Fruit fly (Drosophila melanogaster): ENCODE measurements around the gene Tk.
A peak's percentile ranks its signal among the peaks of the same experiment; 100 is the strongest.

The Tk gene

dm6 chr3R:11967262-11968029 lies 37.8 kb downstream of the Tk start, which contains the start of the genes CG12213 and GC1 (continued):
- TF ChIP-seq CG7963 (GFP tag; IDR thresholded peaks at IDR 0.05; ENCODE audit: partially characterized antibody) (peak; percentile 91), CG16815 (GFP tag; optimal IDR thresholded peaks at IDR 0.05) (no peak), CG11696 (GFP tag; IDR thresholded peaks at IDR 0.05) (no peak), Elba2 (GFP tag; optimal IDR thresholded peaks at IDR 0.05) (peak; percentile 6), CG13123 (GFP tag; optimal IDR thresholded peaks at IDR 0.05) (no peak)

- TF ChIP-seq sisA (GFP tag; IDR thresholded peaks at IDR 0.05), result no peak
- TF ChIP-seq CG2202 (tag; optimal IDR thresholded peaks at IDR 0.05), result no peak
- no peak for TF ChIP-seq H2.0 (GFP tag; IDR thresholded peaks at IDR 0.05)
- no peak for TF ChIP-seq CG4820 (GFP tag; optimal IDR thresholded peaks at IDR 0.05)
- TF ChIP-seq Dbx (GFP tag; IDR thresholded peaks at IDR 0.05), result no peak
- TF ChIP-seq vfl (GFP tag; optimal IDR thresholded peaks at IDR 0.05), result no peak
- no peak for TF ChIP-seq amos (GFP tag; IDR thresholded peaks at IDR 0.05; ENCODE audit: partially characterized antibody)
- TF ChIP-seq Lhr (GFP tag; optimal IDR thresholded peaks at IDR 0.05), result no peak
- TF ChIP-seq CG8478 (optimal IDR thresholded peaks at IDR 0.05), result peak; percentile 59
- 0 out of 3 replicates have a peak, but pooled peaks have one; percentile 22 for TF ChIP-seq CG11456 (GFP tag; IDR thresholded peaks at IDR 0.05)
- no peak for TF ChIP-seq CG12071 (GFP tag; optimal IDR thresholded peaks at IDR 0.05)
- no peak for TF ChIP-seq CG17328 (GFP tag; IDR thresholded peaks at IDR 0.05)
- TF ChIP-seq CG3838 (GFP tag; optimal IDR thresholded peaks at IDR 0.05), result no peak
- no peak for TF ChIP-seq grau (tag; optimal IDR thresholded peaks at IDR 0.05)
- 0 out of 3 replicates have a peak, but pooled peaks have one; percentile 18 for TF ChIP-seq vnd (GFP tag; IDR thresholded peaks at IDR 0.05; ENCODE audit: partially characterized antibody)
- TF ChIP-seq B-H1 (GFP tag; IDR thresholded peaks at IDR 0.05), result no peak
- TF ChIP-seq CG17361 (GFP tag; IDR thresholded peaks at IDR 0.05), result no peak
- peak; percentile 51 for TF ChIP-seq Med (GFP tag)
- TF ChIP-seq toy (GFP tag; IDR thresholded peaks at IDR 0.05), result no peak
- no peak for TF ChIP-seq abd-A (tag; optimal IDR thresholded peaks at IDR 0.05)
- no peak for TF ChIP-seq CG11247 (GFP tag; IDR thresholded peaks at IDR 0.05)
- TF ChIP-seq Nf-YC (tag; optimal IDR thresholded peaks at IDR 0.05), result no peak
- TF ChIP-seq gfzf (GFP tag; optimal IDR thresholded peaks at IDR 0.05), result no peak
- no peak for TF ChIP-seq CG17385 (GFP tag; optimal IDR thresholded peaks at IDR 0.05)
- no peak for TF ChIP-seq Dll (GFP tag; IDR thresholded peaks at IDR 0.05; ENCODE audit: partially characterized antibody)
- peak; percentile 88 for TF ChIP-seq Ets65A (GFP tag)
- TF ChIP-seq MESR4 (GFP tag; optimal IDR thresholded peaks at IDR 0.05), result no peak
- TF ChIP-seq CG34422 (GFP tag; IDR thresholded peaks at IDR 0.05), result no peak
- TF ChIP-seq zfh2 (GFP tag; optimal IDR thresholded peaks at IDR 0.05), result no peak
- no peak for TF ChIP-seq CG12942 (GFP tag; optimal IDR thresholded peaks at IDR 0.05)
- TF ChIP-seq Doc2 (GFP tag; IDR thresholded peaks at IDR 0.05), result no peak
- no peak for TF ChIP-seq ind (GFP tag; optimal IDR thresholded peaks at IDR 0.05)
- no peak for TF ChIP-seq luna (GFP tag; optimal IDR thresholded peaks at IDR 0.05)
Measured at dm6 chr3R:11964000-11964399, 41.3 kb downstream of the Tk start.

- TF ChIP-seq tio (GFP tag; optimal IDR thresholded peaks at IDR 0.05) (no peak), stwl (tag; optimal IDR thresholded peaks at IDR 0.05) (peak; percentile 92), Nf-YC (tag; optimal IDR thresholded peaks at IDR 0.05) (peak; percentile 75), zf30C (GFP tag; optimal IDR thresholded peaks at IDR 0.05) (no peak), Vsx1 (GFP tag; optimal IDR thresholded peaks at IDR 0.05) (peak; percentile 39), prd (optimal IDR thresholded peaks at IDR 0.05) (no peak), prd (GFP tag; IDR thresholded peaks at IDR 0.05) (peak; percentile 74), D (optimal IDR thresholded peaks at IDR 0.05) (no peak), D (GFP tag; optimal IDR thresholded peaks at IDR 0.05) (peak; percentile 38), CG12219 (GFP tag; optimal IDR thresholded peaks at IDR 0.05) (no peak), CTCF (GFP tag; optimal IDR thresholded peaks at IDR 0.05) (no peak), B-H1 (GFP tag; IDR thresholded peaks at IDR 0.05) (no peak), Sox102F (GFP tag; optimal IDR thresholded peaks at IDR 0.05) (no peak), HmgD (GFP tag; optimal IDR thresholded peaks at IDR 0.05) (peak; percentile 64), ham (GFP tag; IDR thresholded peaks at IDR 0.05) (no peak)
Measured at dm6 chr3R:11962739-11963214, 42.5 kb downstream of the Tk start, which contains the start of the genes CG3281 and aurA. TSS of gene CG3281 (minus strand) at chr3R:11962805. TSS of gene aurA (plus strand) at chr3R:11963124.
